Fruit fly (Drosophila melanogaster) whole organism, embryonic: Measurements from ENCODE around the gene Fancd2.

Source experiments
- Aef1 ChIP-seq: fragments of 200-800 bp; sonication (Bioruptor generic); IDR thresholded peaks from 3 replicates; pipeline ENCODE4 v1.3.6; 2022; ENCODE audit warnings: missing biosample characterization, missing genetic modification characterization
- Bdp1 ChIP-seq: fragments of 200-800 bp; sonication (Bioruptor generic); optimal IDR thresholded peaks from 3 replicates; lab custom pipeline; 2016; ENCODE audit warnings: missing biosample characterization, missing genetic modification characterization
- CG10565 ChIP-seq: fragments of 200-800 bp; sonication (Bioruptor generic); optimal IDR thresholded peaks from 3 replicates; lab custom pipeline; 2016; ENCODE audit warnings: missing biosample characterization, mild to moderate bottlenecking, missing genetic modification characterization
- CG11456 ChIP-seq: fragments of 200-800 bp; sonication (Bioruptor generic); IDR thresholded peaks from 3 replicates; pipeline ENCODE4 v1.3.6; 2022; ENCODE audit warnings: missing biosample characterization, missing genetic modification characterization
- CG12104 ChIP-seq: fragments of 200-800 bp; sonication (Bioruptor generic); optimal IDR thresholded peaks from 3 replicates; lab custom pipeline; 2016; ENCODE audit warnings: missing biosample characterization, missing genetic modification characterization
- CG12236 ChIP-seq: fragments of 200-800 bp; sonication (Bioruptor generic); optimal IDR thresholded peaks from 2 replicates; lab custom pipeline; 2016; ENCODE audit warnings: missing biosample characterization, missing genetic modification characterization
- CG13287 ChIP-seq: fragments of 200-800 bp; sonication (Bioruptor generic); IDR thresholded peaks from 2 replicates; pipeline ENCODE4 v1.3.6; 2022; ENCODE audit warnings: missing biosample characterization, missing genetic modification characterization; ENCODE audit not compliant: partially characterized antibody
- CG15479 ChIP-seq: fragments of 200-800 bp; sonication (Bioruptor generic); optimal IDR thresholded peaks from 3 replicates; lab custom pipeline; 2019; ENCODE audit warnings: missing biosample characterization, mild to moderate bottlenecking, missing genetic modification characterization, moderate library complexity
- CG1602 ChIP-seq: fragments of 200-800 bp; sonication (Bioruptor generic); optimal IDR thresholded peaks from 3 replicates; lab custom pipeline; 2016; ENCODE audit warnings: missing biosample characterization, missing genetic modification characterization
- CG17829 ChIP-seq: fragments of 200-800 bp; optimal IDR thresholded peaks from 2 replicates; lab custom pipeline; 2019; ENCODE audit warnings: missing biosample characterization, mild to moderate bottlenecking, missing genetic modification characterization, moderate library complexity
- CG1792 ChIP-seq: fragments of 200-800 bp; sonication (Bioruptor generic); optimal IDR thresholded peaks from 2 replicates; lab custom pipeline; 2016; ENCODE audit warnings: missing biosample characterization, missing genetic modification characterization
- CG18262 ChIP-seq: fragments of 200-800 bp; optimal IDR thresholded peaks from 3 replicates; lab custom pipeline; 2019; ENCODE audit warnings: missing biosample characterization, mild to moderate bottlenecking, missing genetic modification characterization, moderate library complexity
- CG2120 ChIP-seq: fragments of 200-800 bp; sonication (Bioruptor generic); optimal IDR thresholded peaks from 3 replicates; lab custom pipeline; 2016; ENCODE audit warnings: missing biosample characterization, missing genetic modification characterization
- CG31441 ChIP-seq: fragments of 200-800 bp; sonication (Bioruptor generic); IDR thresholded peaks from 2 replicates; pipeline ENCODE4 v1.3.6; 2022; ENCODE audit warnings: missing biosample characterization, missing genetic modification characterization
- CG3995 ChIP-seq: fragments of 200-800 bp; sonication (Bioruptor generic); optimal IDR thresholded peaks from 3 replicates; lab custom pipeline; 2016; ENCODE audit warnings: missing biosample characterization, missing genetic modification characterization
- CG43689 ChIP-seq: fragments of 200-800 bp; sonication (Bioruptor generic); IDR thresholded peaks from 2 replicates; pipeline ENCODE4 v1.3.6; 2022; ENCODE audit warnings: missing biosample characterization, missing genetic modification characterization
- CG5953 ChIP-seq: fragments of 200-800 bp; sonication (Bioruptor generic); IDR thresholded peaks from 2 replicates; pipeline ENCODE4 v1.3.6; 2022; ENCODE audit warnings: missing biosample characterization, missing genetic modification characterization
- CG6272 ChIP-seq: fragments of 200-800 bp; sonication (Bioruptor generic); IDR thresholded peaks from 2 replicates; pipeline ENCODE4 v1.3.6; 2022; ENCODE audit warnings: missing biosample characterization, missing genetic modification characterization
- CG7556 ChIP-seq: fragments of 200-800 bp; sonication (Bioruptor generic); optimal IDR thresholded peaks from 2 replicates; lab custom pipeline; 2017; ENCODE audit warnings: missing biosample characterization, mild to moderate bottlenecking, missing genetic modification characterization
- CTCF ChIP-seq: fragments of 200-800 bp; sonication (Bioruptor generic); optimal IDR thresholded peaks from 2 replicates; lab custom pipeline; 2017; ENCODE audit warnings: missing biosample characterization, mild to moderate bottlenecking, missing genetic modification characterization, moderate library complexity
- H15 ChIP-seq: fragments of 200-800 bp; sonication (Bioruptor generic); IDR thresholded peaks from 3 replicates; pipeline ENCODE4 v1.3.6; 2022; ENCODE audit warnings: missing biosample characterization, missing genetic modification characterization
- Nf-YA ChIP-seq: fragments of 200-800 bp; sonication (Bioruptor generic); IDR thresholded peaks from 2 replicates; pipeline ENCODE4 v1.3.6; 2022; ENCODE audit warnings: missing biosample characterization, missing genetic modification characterization
- Nf-YC ChIP-seq: fragments of 200-800 bp; optimal IDR thresholded peaks from 3 replicates; lab custom pipeline; 2019; ENCODE audit warnings: missing biosample characterization, mild to moderate bottlenecking, missing genetic modification characterization, moderate library complexity
- Poxn ChIP-seq: fragments of 200-800 bp; sonication (Bioruptor generic); IDR thresholded peaks from 2 replicates; pipeline ENCODE4 v1.3.6; 2022; ENCODE audit warnings: missing biosample characterization, missing genetic modification characterization
- Six4 ChIP-seq: fragments of 200-800 bp; sonication (Bioruptor generic); optimal IDR thresholded peaks from 2 replicates; lab custom pipeline; 2016; ENCODE audit warnings: missing biosample characterization, missing genetic modification characterization
- amos ChIP-seq: fragments of 200-800 bp; sonication (Bioruptor generic); IDR thresholded peaks from 2 replicates; pipeline ENCODE4 v1.3.6; 2022; ENCODE audit warnings: missing biosample characterization, missing genetic modification characterization; ENCODE audit not compliant: partially characterized antibody
- ash1 ChIP-seq: fragments of 200-800 bp; sonication (Bioruptor generic); optimal IDR thresholded peaks from 2 replicates; lab custom pipeline; 2018; ENCODE audit warnings: missing biosample characterization, mild to moderate bottlenecking, missing genetic modification characterization
- bbx ChIP-seq: fragments of 200-800 bp; sonication (Bioruptor generic); IDR thresholded peaks from 2 replicates; pipeline ENCODE4 v1.3.6; 2022; ENCODE audit warnings: missing biosample characterization, missing genetic modification characterization; ENCODE audit not compliant: partially characterized antibody
- cato ChIP-seq: fragments of 200-800 bp; sonication (Bioruptor generic); optimal IDR thresholded peaks from 2 replicates; lab custom pipeline; 2016; ENCODE audit warnings: missing biosample characterization, missing genetic modification characterization, borderline replicate concordance
- chif ChIP-seq, 2 experiments: fragments of 200-800 bp; sonication (Bioruptor generic); optimal IDR thresholded peaks; 3 replicates each; lab custom pipeline; 2016; ENCODE audit warnings: missing biosample characterization in 2 of 2, missing genetic modification characterization in 2 of 2
- croc ChIP-seq: fragments of 200-800 bp; sonication (Bioruptor generic); conservative IDR thresholded peaks from 3 replicates; pipeline ENCODE4 v1.3.6; 2022; ENCODE audit warnings: missing biosample characterization, missing genetic modification characterization
- dati ChIP-seq: fragments of 200-800 bp; sonication (Bioruptor generic); IDR thresholded peaks from 2 replicates; pipeline ENCODE4 v1.3.6; 2022; ENCODE audit warnings: missing biosample characterization, missing genetic modification characterization
- en ChIP-seq: fragments of 200-800 bp; sonication (Bioruptor generic); optimal IDR thresholded peaks from 2 replicates; lab custom pipeline; 2016; ENCODE audit warnings: missing biosample characterization, missing genetic modification characterization
- exex ChIP-seq: fragments of 200-800 bp; sonication (Bioruptor generic); optimal IDR thresholded peaks from 4 replicates; lab custom pipeline; 2018; ENCODE audit warnings: missing biosample characterization, mild to moderate bottlenecking, missing genetic modification characterization, moderate library complexity
- gt ChIP-seq: fragments of 200-800 bp; sonication (Bioruptor generic); IDR thresholded peaks from 2 replicates; pipeline ENCODE4 v1.3.6; 2022; ENCODE audit warnings: missing biosample characterization, missing genetic modification characterization
- insv ChIP-seq, 2 experiments: fragments of 200-800 bp; sonication (Bioruptor generic); optimal IDR thresholded peaks; 3 replicates each; lab custom pipeline; 2016 to 2018; ENCODE audit warnings: missing biosample characterization in 2 of 2, missing genetic modification characterization in 2 of 2
- inv ChIP-seq: fragments of 200-800 bp; sonication (Bioruptor generic); IDR thresholded peaks from 2 replicates; pipeline ENCODE4 v1.3.6; 2022; ENCODE audit warnings: missing biosample characterization, missing genetic modification characterization; ENCODE audit not compliant: partially characterized antibody
- lilli ChIP-seq: fragments of 200-800 bp; sonication (Bioruptor generic); optimal IDR thresholded peaks from 3 replicates; lab custom pipeline; 2016; ENCODE audit warnings: missing biosample characterization, missing genetic modification characterization
- maf-S ChIP-seq: fragments of 200-800 bp; sonication (Bioruptor generic); optimal IDR thresholded peaks from 2 replicates; lab custom pipeline; 2016; ENCODE audit warnings: missing biosample characterization, missing genetic modification characterization
- oc ChIP-seq: fragments of 200-800 bp; sonication (Bioruptor generic); optimal IDR thresholded peaks from 2 replicates; lab custom pipeline; 2018; ENCODE audit warnings: missing biosample characterization, mild to moderate bottlenecking, missing genetic modification characterization, moderate library complexity
- pfk ChIP-seq: fragments of 200-800 bp; sonication (Bioruptor generic); optimal IDR thresholded peaks from 2 replicates; lab custom pipeline; 2018; ENCODE audit warnings: missing biosample characterization, mild to moderate bottlenecking, missing genetic modification characterization, moderate library complexity
- phol ChIP-seq: fragments of 200-800 bp; sonication (Bioruptor generic); optimal IDR thresholded peaks from 3 replicates; lab custom pipeline; 2018; ENCODE audit warnings: missing biosample characterization, mild to moderate bottlenecking, missing genetic modification characterization, moderate library complexity
- sens ChIP-seq: fragments of 200-800 bp; sonication (Bioruptor generic); peaks from one replicate; lab custom pipeline; 2016; ENCODE audit warnings: missing biosample characterization, missing genetic modification characterization
- shn ChIP-seq: fragments of 200-800 bp; sonication (Bioruptor generic); optimal IDR thresholded peaks from 3 replicates; lab custom pipeline; 2016; ENCODE audit warnings: missing biosample characterization, missing genetic modification characterization
- sisA ChIP-seq: fragments of 200-800 bp; sonication (Bioruptor generic); IDR thresholded peaks from 2 replicates; pipeline ENCODE4 v1.3.6; 2022; ENCODE audit warnings: missing biosample characterization, missing genetic modification characterization
- tin ChIP-seq: fragments of 200-800 bp; sonication (Bioruptor generic); optimal IDR thresholded peaks from 3 replicates; lab custom pipeline; 2016; ENCODE audit warnings: missing biosample characterization, missing genetic modification characterization
- tna ChIP-seq: fragments of 200-800 bp; sonication (Bioruptor generic); IDR thresholded peaks from 2 replicates; pipeline ENCODE4 v1.3.6; 2022; ENCODE audit warnings: missing biosample characterization, missing genetic modification characterization; ENCODE audit not compliant: partially characterized antibody
- tup ChIP-seq: fragments of 200-800 bp; sonication (Bioruptor generic); optimal IDR thresholded peaks from 2 replicates; lab custom pipeline; 2016; ENCODE audit warnings: missing biosample characterization, mild to moderate bottlenecking, missing genetic modification characterization, moderate library complexity
- unc-4 ChIP-seq: fragments of 200-800 bp; sonication (Bioruptor generic); IDR thresholded peaks from 2 replicates; pipeline ENCODE4 v1.3.6; 2022; ENCODE audit warnings: missing biosample characterization, missing genetic modification characterization; ENCODE audit not compliant: partially characterized antibody
- vfl ChIP-seq: fragments of 200-800 bp; sonication (Bioruptor generic); optimal IDR thresholded peaks from 2 replicates; lab custom pipeline; 2016; ENCODE audit warnings: missing biosample characterization, missing genetic modification characterization
- vnd ChIP-seq: fragments of 200-800 bp; sonication (Bioruptor generic); IDR thresholded peaks from 3 replicates; pipeline ENCODE4 v1.3.6; 2022; ENCODE audit warnings: missing biosample characterization, missing genetic modification characterization; ENCODE audit not compliant: partially characterized antibody
- zen2 ChIP-seq: fragments of 200-800 bp; sonication (Bioruptor generic); IDR thresholded peaks from 3 replicates; pipeline ENCODE4 v1.3.6; 2022; ENCODE audit warnings: missing biosample characterization, missing genetic modification characterization; ENCODE audit not compliant: partially characterized antibody

The Fancd2 gene

dm6 chr3R:20762175-20762795 lies 53.7 kb downstream of the Fancd2 start, which contains the start of gene CG31195 (continued):
- no peak for TF ChIP-seq CG6272
- no peak for TF ChIP-seq CG7556 (GFP tag; lab: Kevin White, UChicago)
- no peak for TF ChIP-seq CG31441 (GFP tag; lab: Robert Waterston, UW)
- TF ChIP-seq cato (GFP tag; lab: Kevin White, UChicago), result no peak
- no peak for TF ChIP-seq CG15479 (GFP tag; lab: Kevin White, UChicago)
- TF ChIP-seq vnd (GFP tag; lab: Robert Waterston, UW), result peak; percentile 64
- peak; percentile 36 for TF ChIP-seq phol (tag; lab: Kevin White, UChicago)
- TF ChIP-seq CG43689, result no peak
- TF ChIP-seq CG12104 (GFP tag; lab: Kevin White, UChicago), result no peak
- TF ChIP-seq oc (tag; lab: Kevin White, UChicago), result no peak
- TF ChIP-seq lilli (GFP tag; lab: Kevin White, UChicago), result no peak
- no peak for TF ChIP-seq insv (GFP tag; optimal IDR thresholded peaks at IDR 0.05; lab: Kevin White, UChicago)
- TF ChIP-seq chif (GFP tag; optimal IDR thresholded peaks at IDR 0.05; lab: Kevin White, UChicago), result no peak
- TF ChIP-seq tup (GFP tag; lab: Kevin White, UChicago), result no peak
- no peak for TF ChIP-seq ash1
- no peak for TF ChIP-seq maf-S (GFP tag; lab: Kevin White, UChicago)
- TF ChIP-seq dati (GFP tag; lab: Robert Waterston, UW), result no peak
- no peak for TF ChIP-seq Aef1 (GFP tag; lab: Robert Waterston, UW)
- no peak for TF ChIP-seq gt (GFP tag; lab: Robert Waterston, UW)
- no peak for TF ChIP-seq pfk (GFP tag; lab: Kevin White, UChicago)
- TF ChIP-seq bbx (GFP tag; lab: Robert Waterston, UW), result peak; percentile 77
- no peak for TF ChIP-seq CG1602 (GFP tag; lab: Kevin White, UChicago)
- no peak for TF ChIP-seq CG5953 (GFP tag; lab: Robert Waterston, UW)
- peak; percentile 74 for TF ChIP-seq amos
- TF ChIP-seq croc (GFP tag; lab: Robert Waterston, UW), result no peak
- no peak for TF ChIP-seq H15
- TF ChIP-seq tna (GFP tag; lab: Robert Waterston, UW), result no peak
- peak; percentile 84 for TF ChIP-seq CG13287 (GFP tag; lab: Robert Waterston, UW)
- no peak for TF ChIP-seq CG10565 (GFP tag; lab: Kevin White, UChicago)
- no peak for TF ChIP-seq exex
- no peak for TF ChIP-seq sens (GFP tag; lab: Kevin White, UChicago)
- TF ChIP-seq Bdp1 (GFP tag; lab: Kevin White, UChicago), result no peak
- TF ChIP-seq sisA (GFP tag; lab: Robert Waterston, UW), result no peak
- no peak for TF ChIP-seq en (GFP tag; lab: Kevin White, UChicago)
- TF ChIP-seq CTCF (GFP tag; lab: Kevin White, UChicago), result no peak
- TF ChIP-seq CG12236 (GFP tag; lab: Kevin White, UChicago), result no peak
- TF ChIP-seq Six4 (GFP tag; lab: Kevin White, UChicago), result no peak
- TF ChIP-seq CG3995 (GFP tag; lab: Kevin White, UChicago), result peak; percentile 36
- TF ChIP-seq CG11456, result no peak
- no peak for TF ChIP-seq CG2120 (GFP tag; lab: Kevin White, UChicago)
- no peak for TF ChIP-seq Nf-YA
- no peak for TF ChIP-seq Poxn (GFP tag; lab: Robert Waterston, UW)
- TF ChIP-seq tin, result peak; percentile 9
- TF ChIP-seq Nf-YC (tag; lab: Kevin White, UChicago), result no peak
- TF ChIP-seq unc-4 (GFP tag; lab: Robert Waterston, UW), result peak; percentile 82
- TF ChIP-seq CG18262 (tag; lab: Kevin White, UChicago), result no peak
- peak; percentile 76 for TF ChIP-seq zen2 (GFP tag; lab: Robert Waterston, UW)
- no peak for TF ChIP-seq CG17829 (tag; lab: Kevin White, UChicago)
- TF ChIP-seq CG1792 (GFP tag; lab: Kevin White, UChicago), result no peak
- TF ChIP-seq shn (GFP tag; lab: Kevin White, UChicago), result no peak
- TF ChIP-seq vfl (GFP tag; lab: Kevin White, UChicago), result no peak
- peak; percentile 64 for TF ChIP-seq inv (GFP tag; lab: Robert Waterston, UW)
